Worm (Caenorhabditis elegans) whole organism, L3 larva: ENCODE results near the gene hum-2.

Experiments
- ZK546.5 ChIP-seq: sonication (generic microtip); optimal IDR thresholded peaks from 2 replicates; lab custom pipeline; 2017; ENCODE audit warnings: missing biosample characterization, missing genetic modification characterization
- ceh-28 ChIP-seq: fragments of 150-350 bp; optimal IDR thresholded peaks from 2 replicates; lab custom pipeline; 2014; ENCODE audit warnings: missing biosample characterization, missing genetic modification reagents, missing genetic modification characterization
- egl-27 ChIP-seq: sonication (generic microtip); optimal IDR thresholded peaks from 4 replicates; lab custom pipeline; 2017; ENCODE audit warnings: missing biosample characterization, missing genetic modification reagents, missing genetic modification characterization

- TF ChIP-seq egl-27 (no peak), ZK546.5 (no peak), ceh-28 (tag; lab: Kevin White, UChicago) (no peak)
These were observed 7.6 kb upstream of the hum-2 start, which contains the start of gene E02C12.10 for ce11 chrV:9378335-9378734.
